Fruit fly (Drosophila melanogaster) whole organism, prepupa: Measurements from ENCODE around the gene Ir85a.

Experiments
- CG10669 ChIP-seq: fragments of 200-800 bp; sonication (Bioruptor generic); optimal IDR thresholded peaks from 3 replicates; lab custom pipeline; 2018; ENCODE audit warnings: missing biosample characterization, mild to moderate bottlenecking, missing genetic modification characterization, moderate library complexity
- CG11294 ChIP-seq: fragments of 200-800 bp; sonication (Bioruptor generic); IDR thresholded peaks from 2 replicates; pipeline ENCODE4 v1.3.6; 2022; ENCODE audit warnings: missing biosample characterization, missing genetic modification characterization
- CG11902 ChIP-seq: fragments of 200-800 bp; sonication (Bioruptor generic); optimal IDR thresholded peaks from 3 replicates; lab custom pipeline; 2016; ENCODE audit warnings: missing biosample characterization, missing genetic modification characterization
- CG15336 ChIP-seq: fragments of 200-800 bp; sonication (Bioruptor generic); IDR thresholded peaks from 2 replicates; pipeline ENCODE4 v1.3.6; 2022; ENCODE audit warnings: missing biosample characterization, missing genetic modification characterization
- CG1621 ChIP-seq: fragments of 200-800 bp; sonication (Bioruptor generic); optimal IDR thresholded peaks from 3 replicates; lab custom pipeline; 2018; ENCODE audit warnings: missing biosample characterization, mild to moderate bottlenecking, missing genetic modification characterization
- CG31627 ChIP-seq: fragments of 200-800 bp; sonication (Bioruptor generic); optimal IDR thresholded peaks from 3 replicates; lab custom pipeline; 2016; ENCODE audit warnings: missing biosample characterization, missing genetic modification characterization
- CG32006 ChIP-seq: fragments of 200-800 bp; sonication (Bioruptor generic); optimal IDR thresholded peaks from 3 replicates; lab custom pipeline; 2017; ENCODE audit warnings: missing biosample characterization, mild to moderate bottlenecking, missing genetic modification characterization
- CG34406 ChIP-seq: fragments of 200-800 bp; sonication (Bioruptor generic); optimal IDR thresholded peaks from 3 replicates; lab custom pipeline; 2016; ENCODE audit warnings: missing biosample characterization, missing genetic modification characterization
- CG3919 ChIP-seq: fragments of 200-800 bp; sonication (Bioruptor generic); optimal IDR thresholded peaks from 3 replicates; lab custom pipeline; 2016; ENCODE audit warnings: missing biosample characterization, missing genetic modification characterization
- CG4318 ChIP-seq: fragments of 200-800 bp; sonication (Bioruptor generic); optimal IDR thresholded peaks from 3 replicates; lab custom pipeline; 2017; ENCODE audit warnings: missing biosample characterization, mild to moderate bottlenecking, missing genetic modification characterization
- CG6163 ChIP-seq: fragments of 200-800 bp; sonication (Bioruptor generic); IDR thresholded peaks from 3 replicates; pipeline ENCODE4 v1.3.6; 2022; ENCODE audit warnings: missing biosample characterization, missing genetic modification characterization
- CG6276 ChIP-seq: fragments of 200-800 bp; sonication (Bioruptor generic); optimal IDR thresholded peaks from 2 replicates; lab custom pipeline; 2017; ENCODE audit warnings: missing biosample characterization, mild to moderate bottlenecking, missing genetic modification characterization
- CG6792 ChIP-seq: fragments of 200-800 bp; sonication (Bioruptor generic); optimal IDR thresholded peaks from 3 replicates; lab custom pipeline; 2016; ENCODE audit warnings: missing biosample characterization, missing genetic modification characterization
- CG6808 ChIP-seq: fragments of 200-800 bp; sonication (Bioruptor generic); optimal IDR thresholded peaks from 3 replicates; lab custom pipeline; 2017; ENCODE audit warnings: missing biosample characterization, missing genetic modification characterization, mild to moderate bottlenecking, moderate library complexity, missing genetic modification reagents
- CG6854 ChIP-seq: fragments of 200-800 bp; sonication (Bioruptor generic); optimal IDR thresholded peaks from 2 replicates; lab custom pipeline; 2017; ENCODE audit warnings: missing biosample characterization, mild to moderate bottlenecking, missing genetic modification characterization
- CG7368 ChIP-seq: fragments of 200-800 bp; sonication (Bioruptor generic); optimal IDR thresholded peaks from 3 replicates; lab custom pipeline; 2016; ENCODE audit warnings: missing biosample characterization, missing genetic modification characterization
- CG8119 ChIP-seq: fragments of 200-800 bp; sonication (Bioruptor generic); IDR thresholded peaks from 3 replicates; pipeline ENCODE4 v1.3.6; 2022; ENCODE audit warnings: missing biosample characterization, missing genetic modification characterization
- CG8319 ChIP-seq: fragments of 200-800 bp; sonication (Bioruptor generic); optimal IDR thresholded peaks from 3 replicates; lab custom pipeline; 2016; ENCODE audit warnings: missing biosample characterization, missing genetic modification characterization
- CG8632 ChIP-seq: fragments of 200-800 bp; sonication (Bioruptor generic); optimal IDR thresholded peaks from 3 replicates; lab custom pipeline; 2016; ENCODE audit warnings: missing biosample characterization, missing genetic modification characterization
- CG9139 ChIP-seq: fragments of 200-800 bp; sonication (Bioruptor generic); optimal IDR thresholded peaks from 3 replicates; lab custom pipeline; 2017; ENCODE audit warnings: missing biosample characterization, mild to moderate bottlenecking, missing genetic modification characterization
- Eip93F ChIP-seq: fragments of 200-800 bp; sonication (Bioruptor generic); optimal IDR thresholded peaks from 2 replicates; lab custom pipeline; 2016; ENCODE audit warnings: missing biosample characterization, mild to moderate bottlenecking, missing genetic modification characterization
- Ets21C ChIP-seq: fragments of 200-800 bp; sonication (Bioruptor generic); optimal IDR thresholded peaks from 3 replicates; lab custom pipeline; 2016; ENCODE audit warnings: missing biosample characterization, missing genetic modification characterization
- Ets96B ChIP-seq: fragments of 200-800 bp; optimal IDR thresholded peaks from 2 replicates; lab custom pipeline; 2019; ENCODE audit warnings: missing biosample characterization, mild to moderate bottlenecking, missing genetic modification characterization, moderate library complexity
- Gug ChIP-seq: fragments of 200-800 bp; sonication (Bioruptor generic); IDR thresholded peaks from 2 replicates; pipeline ENCODE4 v1.3.6; 2022; ENCODE audit warnings: missing biosample characterization, missing genetic modification characterization
- Hr38 ChIP-seq: sonication (Bioruptor generic); optimal IDR thresholded peaks from 2 replicates; lab custom pipeline; 2016; ENCODE audit warnings: missing biosample characterization, missing genetic modification characterization
- Hr39 ChIP-seq: fragments of 200-800 bp; sonication (Bioruptor generic); optimal IDR thresholded peaks from 2 replicates; lab custom pipeline; 2016; ENCODE audit warnings: missing biosample characterization, missing genetic modification characterization
- Lpt ChIP-seq: fragments of 200-800 bp; sonication (Bioruptor generic); optimal IDR thresholded peaks from 3 replicates; lab custom pipeline; 2016; ENCODE audit warnings: missing biosample characterization, missing genetic modification characterization
- Met ChIP-seq: fragments of 200-800 bp; sonication (Bioruptor generic); optimal IDR thresholded peaks from 3 replicates; lab custom pipeline; 2016; ENCODE audit warnings: missing biosample characterization, missing genetic modification characterization
- OdsH ChIP-seq: fragments of 200-800 bp; sonication (Bioruptor generic); optimal IDR thresholded peaks from 3 replicates; lab custom pipeline; 2016; ENCODE audit warnings: missing biosample characterization, missing genetic modification characterization
- Smox ChIP-seq: fragments of 200-800 bp; sonication (Bioruptor generic); optimal IDR thresholded peaks from 3 replicates; lab custom pipeline; 2016; ENCODE audit warnings: missing biosample characterization, missing genetic modification characterization
- Sox102F ChIP-seq: fragments of 200-800 bp; sonication (Bioruptor generic); optimal IDR thresholded peaks from 2 replicates; lab custom pipeline; 2016; ENCODE audit warnings: missing biosample characterization, mild to moderate bottlenecking, missing genetic modification characterization
- Sox14 ChIP-seq: fragments of 200-800 bp; sonication (Bioruptor generic); optimal IDR thresholded peaks from 3 replicates; lab custom pipeline; 2016; ENCODE audit warnings: missing biosample characterization, missing genetic modification characterization
- Sox15 ChIP-seq: fragments of 200-800 bp; sonication (Bioruptor generic); optimal IDR thresholded peaks from 3 replicates; lab custom pipeline; 2016; ENCODE audit warnings: missing biosample characterization, missing genetic modification characterization
- achi ChIP-seq: fragments of 200-800 bp; sonication (Bioruptor generic); optimal IDR thresholded peaks from 3 replicates; lab custom pipeline; 2016; ENCODE audit warnings: missing biosample characterization, missing genetic modification characterization
- cyc ChIP-seq: fragments of 200-800 bp; sonication (Bioruptor generic); optimal IDR thresholded peaks from 3 replicates; lab custom pipeline; 2016; ENCODE audit warnings: missing biosample characterization, missing genetic modification characterization
- dac ChIP-seq: fragments of 200-800 bp; sonication (Bioruptor generic); optimal IDR thresholded peaks from 2 replicates; lab custom pipeline; 2017; ENCODE audit warnings: missing biosample characterization, mild to moderate bottlenecking, missing genetic modification characterization
- dsx ChIP-seq: fragments of 200-800 bp; optimal IDR thresholded peaks from 3 replicates; lab custom pipeline; 2019; ENCODE audit warnings: missing biosample characterization, mild to moderate bottlenecking, missing genetic modification characterization, moderate library complexity; ENCODE audit not compliant: poor library complexity, severe bottlenecking
- fd59A ChIP-seq: fragments of 200-800 bp; sonication (Bioruptor generic); optimal IDR thresholded peaks from 2 replicates; lab custom pipeline; 2017; ENCODE audit warnings: missing biosample characterization, mild to moderate bottlenecking, missing genetic modification characterization, missing genetic modification reagents
- fkh ChIP-seq: fragments of 200-800 bp; sonication (Bioruptor generic); optimal IDR thresholded peaks from 3 replicates; lab custom pipeline; 2017; ENCODE audit warnings: missing biosample characterization, mild to moderate bottlenecking, missing genetic modification characterization, moderate library complexity
- lz ChIP-seq: fragments of 200-800 bp; sonication (Bioruptor generic); optimal IDR thresholded peaks from 3 replicates; lab custom pipeline; 2016; ENCODE audit warnings: missing biosample characterization, missing genetic modification characterization
- net ChIP-seq: fragments of 200-800 bp; sonication (Bioruptor generic); optimal IDR thresholded peaks from 3 replicates; lab custom pipeline; 2016; ENCODE audit warnings: missing biosample characterization, missing genetic modification characterization
- pdm3 ChIP-seq: fragments of 200-800 bp; sonication (Bioruptor generic); optimal IDR thresholded peaks from 3 replicates; lab custom pipeline; 2016; ENCODE audit warnings: missing biosample characterization, missing genetic modification characterization
- spab ChIP-seq: fragments of 200-800 bp; sonication (Bioruptor generic); optimal IDR thresholded peaks from 2 replicates; lab custom pipeline; 2017; ENCODE audit warnings: missing biosample characterization, mild to moderate bottlenecking, missing genetic modification characterization, missing genetic modification reagents
- ss ChIP-seq, 2 experiments: fragments of 200-800 bp; sonication (Bioruptor generic); optimal IDR thresholded peaks; 2 replicates in 1 of 2; 3 replicates in 1 of 2; lab custom pipeline; 2017 to 2018; ENCODE audit warnings: mild to moderate bottlenecking in 2 of 2, missing biosample characterization in 2 of 2, missing genetic modification characterization in 2 of 2, moderate library complexity in 1 of 2
- topi ChIP-seq: fragments of 200-800 bp; sonication (Bioruptor generic); optimal IDR thresholded peaks from 3 replicates; lab custom pipeline; 2016; ENCODE audit warnings: missing biosample characterization, missing genetic modification characterization
- vri ChIP-seq: fragments of 200-800 bp; sonication (Bioruptor generic); optimal IDR thresholded peaks from 3 replicates; lab custom pipeline; 2016; ENCODE audit warnings: missing biosample characterization, mild to moderate bottlenecking, missing genetic modification characterization

Gene Ir85a

DNA sequence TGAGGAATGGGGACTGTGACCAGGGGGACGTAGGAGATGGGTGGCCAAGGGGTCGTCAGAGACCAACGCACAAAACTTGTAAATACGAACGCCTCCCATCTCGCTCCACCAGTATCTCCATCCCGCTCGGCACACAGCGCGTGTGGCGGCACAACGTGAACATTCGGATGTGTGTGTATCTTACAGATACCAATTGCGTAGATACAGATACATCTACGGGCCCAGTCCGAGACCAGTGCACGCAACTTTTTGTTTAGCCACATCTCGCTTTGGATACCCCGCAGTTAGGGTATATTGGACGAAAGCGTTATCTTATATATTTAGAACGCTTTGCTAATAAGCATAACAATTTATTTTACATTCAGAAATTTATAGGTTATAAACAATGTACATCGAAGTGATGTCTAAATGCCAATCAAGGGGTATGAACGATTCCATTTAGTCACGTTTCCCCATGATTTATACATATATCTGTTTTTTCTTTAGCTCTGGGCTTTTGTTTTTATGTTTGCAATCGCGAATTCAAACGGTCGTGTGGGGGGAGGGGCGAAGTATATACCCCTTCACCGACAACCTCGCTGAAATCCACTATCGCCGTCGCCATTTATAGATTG lies 16.9 kb downstream of the Ir85a start (continued):
- TF ChIP-seq Ets96B (tag; lab: Kevin White, UChicago), result peak; percentile 99
- peak; percentile 99 for TF ChIP-seq Lpt (GFP tag; lab: Kevin White, UChicago)
- peak; percentile 98 for TF ChIP-seq topi
- TF ChIP-seq CG4318 (GFP tag; lab: Kevin White, UChicago), result peak; percentile 99
- TF ChIP-seq fd59A (GFP tag; lab: Kevin White, UChicago), result peak; percentile 99
- TF ChIP-seq Hr38 (GFP tag; lab: Kevin White, UChicago), result peak; percentile 87
- peak; percentile 95 for TF ChIP-seq CG9139 (GFP tag; lab: Kevin White, UChicago)
- TF ChIP-seq Met (GFP tag; lab: Kevin White, UChicago), result peak; percentile 99
- TF ChIP-seq CG15336 (GFP tag; lab: Robert Waterston, UW), result peak; percentile 99
- TF ChIP-seq OdsH, result peak; percentile 99
- peak; percentile 99 for TF ChIP-seq Hr39 (GFP tag; lab: Kevin White, UChicago)
- TF ChIP-seq Sox102F, result peak; percentile 98
- peak; percentile 98 for TF ChIP-seq dsx
- TF ChIP-seq CG8632 (GFP tag; lab: Kevin White, UChicago), result peak; percentile 99
- TF ChIP-seq CG11294, result peak; percentile 99
- peak; percentile 98 for TF ChIP-seq lz (GFP tag; lab: Kevin White, UChicago)
- peak; percentile 98 for TF ChIP-seq ss (GFP tag; optimal IDR thresholded peaks at IDR 0.05; lab: Kevin White, UChicago)
- TF ChIP-seq Gug (GFP tag; lab: Robert Waterston, UW), result peak; percentile 98
- peak; percentile 99 for TF ChIP-seq CG6163
- peak; percentile 97 for TF ChIP-seq CG8319 (GFP tag; lab: Kevin White, UChicago)
- TF ChIP-seq CG3919 (GFP tag; lab: Kevin White, UChicago), result peak; percentile 99
- peak; percentile 99 for TF ChIP-seq CG10669 (GFP tag; lab: Kevin White, UChicago)
- TF ChIP-seq pdm3 (GFP tag; lab: Kevin White, UChicago), result peak; percentile 99
- TF ChIP-seq net (GFP tag; lab: Kevin White, UChicago), result peak; percentile 99
- peak; percentile 99 for TF ChIP-seq CG6276 (GFP tag; lab: Kevin White, UChicago)
- peak; percentile 98 for TF ChIP-seq achi (GFP tag; lab: Kevin White, UChicago)
- peak; percentile 99 for TF ChIP-seq Sox14 (GFP tag; lab: Kevin White, UChicago)
- peak; percentile 99 for TF ChIP-seq vri
- peak; percentile 97 for TF ChIP-seq CG11902 (GFP tag; lab: Kevin White, UChicago)
- peak; percentile 97 for TF ChIP-seq Smox (GFP tag; lab: Kevin White, UChicago)

DNA sequence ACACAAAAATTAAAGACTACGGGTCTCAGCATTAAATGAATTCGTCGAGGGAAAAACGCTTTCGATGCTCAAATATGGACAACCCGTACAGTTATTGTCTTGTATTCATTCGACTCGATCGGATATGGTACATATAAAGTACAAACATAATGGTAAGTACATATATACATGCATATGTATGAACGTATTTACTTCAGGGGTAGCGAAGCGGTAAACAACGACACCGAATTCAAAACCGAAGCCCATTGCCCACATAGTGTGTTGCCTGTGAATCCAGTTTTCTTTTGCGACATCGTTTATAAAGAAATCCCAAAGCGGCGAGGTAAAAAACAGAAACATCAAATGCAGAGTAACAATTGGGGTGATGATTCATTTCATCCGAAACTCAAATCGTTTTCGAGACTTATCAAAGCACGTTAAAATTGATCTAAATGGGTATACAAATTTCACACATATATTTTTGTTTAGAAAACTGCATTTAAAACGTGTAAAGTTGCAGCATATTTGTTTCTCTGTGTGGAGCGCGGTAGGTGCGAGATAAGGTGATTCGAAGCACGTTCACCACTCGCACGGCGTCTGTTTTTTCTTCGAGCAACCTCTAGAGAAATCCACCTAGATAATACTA lies 18.0 kb downstream of the Ir85a start:
- TF ChIP-seq Ets21C (peak; percentile 15), pdm3 (GFP tag; lab: Kevin White, UChicago) (peak; percentile 88), CG8319 (GFP tag; lab: Kevin White, UChicago) (peak; percentile 57), CG8632 (GFP tag; lab: Kevin White, UChicago) (peak; percentile 73), CG34406 (GFP tag; lab: Kevin White, UChicago) (peak; percentile 49), CG6808 (GFP tag; lab: Kevin White, UChicago) (peak; percentile 72), Gug (GFP tag; lab: Robert Waterston, UW) (peak; percentile 86), cyc (GFP tag; lab: Kevin White, UChicago) (peak; percentile 45), CG7368 (GFP tag; lab: Kevin White, UChicago) (peak; percentile 76), fd59A (GFP tag; lab: Kevin White, UChicago) (peak; percentile 69), CG10669 (GFP tag; lab: Kevin White, UChicago) (peak; percentile 80), CG8119 (GFP tag; lab: Robert Waterston, UW) (peak; percentile 93), Sox15 (GFP tag; lab: Kevin White, UChicago) (peak; percentile 40), CG9139 (GFP tag; lab: Kevin White, UChicago) (peak; percentile 25), Hr39 (GFP tag; lab: Kevin White, UChicago) (peak; percentile 57), fkh (GFP tag; lab: Kevin White, UChicago) (peak; percentile 49), CG1621 (peak; percentile 79), dac (peak; percentile 87), Sox102F (peak; percentile 58), Sox14 (GFP tag; lab: Kevin White, UChicago) (peak; percentile 82), CG3919 (GFP tag; lab: Kevin White, UChicago) (peak; percentile 82), lz (GFP tag; lab: Kevin White, UChicago) (peak; percentile 58), CG31627 (GFP tag; lab: Kevin White, UChicago) (peak; percentile 57), Met (GFP tag; lab: Kevin White, UChicago) (peak; percentile 44), CG11902 (GFP tag; lab: Kevin White, UChicago) (peak; percentile 54), Ets96B (tag; lab: Kevin White, UChicago) (peak; percentile 79), CG32006 (peak; percentile 93), CG6792 (GFP tag; lab: Kevin White, UChicago) (peak; percentile 65), achi (GFP tag; lab: Kevin White, UChicago) (peak; percentile 86), CG6854 (GFP tag; lab: Kevin White, UChicago) (no peak), spab (GFP tag; lab: Kevin White, UChicago) (peak; percentile 74), Eip93F (GFP tag; lab: Kevin White, UChicago) (no peak)
